Worm (Caenorhabditis elegans) whole organism, L3 larva: ENCODE results near the gene E03H12.5.

Experiments used
- aly-2 ChIP-seq: fragments of 150-350 bp; optimal IDR thresholded peaks from 2 replicates; lab custom pipeline; 2014; ENCODE audit warnings: missing biosample characterization, missing genetic modification characterization
- ama-1 ChIP-seq: fragments of 150-350 bp; optimal IDR thresholded peaks from 2 replicates; lab custom pipeline; 2018
- elt-1 ChIP-seq: fragments of 150-350 bp; optimal IDR thresholded peaks from 2 replicates; lab custom pipeline; 2014; ENCODE audit warnings: missing biosample characterization, missing genetic modification characterization
- nhr-76 ChIP-seq: fragments of 150-350 bp; sonication (generic microtip); optimal IDR thresholded peaks from 5 replicates; lab custom pipeline; 2014; ENCODE audit warnings: missing biosample characterization, missing genetic modification characterization
- pha-4 ChIP-seq: fragments of 150-350 bp; optimal IDR thresholded peaks from 2 replicates; lab custom pipeline; 2014; ENCODE audit warnings: missing biosample characterization, missing genetic modification reagents, missing genetic modification characterization
- pqm-1 ChIP-seq: fragments of 150-350 bp; optimal IDR thresholded peaks from 2 replicates; lab custom pipeline; 2017; ENCODE audit warnings: missing biosample characterization, missing genetic modification characterization, inconsistent platforms
- unc-62 ChIP-seq: fragments of 150-350 bp; sonication (generic microtip); optimal IDR thresholded peaks from 4 replicates; lab custom pipeline; 2014; ENCODE audit warnings: missing biosample characterization, missing genetic modification reagents, missing genetic modification characterization

ce11 chrIV:4960623-4961022 is 16.4 kb upstream of the E03H12.5 start, which contains the start of gene str-164:
- no peak for TF ChIP-seq pqm-1 (tag; lab: Kevin White, UChicago)
- TF ChIP-seq nhr-76 (tag; lab: Kevin White, UChicago) = no peak
- no peak for TF ChIP-seq elt-1 (tag; lab: Kevin White, UChicago)
- no peak for TF ChIP-seq aly-2 (tag; lab: Kevin White, UChicago)
- TF ChIP-seq pha-4 (tag; lab: Kevin White, UChicago) = no peak
- TF ChIP-seq ama-1 (lab: Kevin White, UChicago) = no peak
- no peak for TF ChIP-seq unc-62 (GFP tag; lab: Kevin White, UChicago)
